Fruit fly (Drosophila melanogaster) whole organism, wandering third instar larva: ENCODE measurements around the gene MTF-1.

Experiments used
- br ChIP-seq: fragments of 200-800 bp; sonication (Bioruptor generic); optimal IDR thresholded peaks from 2 replicates; lab custom pipeline; 2016; ENCODE audit warnings: missing biosample characterization, missing genetic modification characterization
- jim ChIP-seq: fragments of 175-275, 200-325 bp; sonication (Bioruptor generic); optimal IDR thresholded peaks from 2 replicates; lab custom pipeline; 2016; ENCODE audit warnings: missing biosample characterization, mild to moderate bottlenecking, missing genetic modification characterization

dm6 chr3L:9466595-9466994 is 36.5 kb downstream of the MTF-1 start:
- no peak for TF ChIP-seq jim (GFP tag; lab: Kevin White, UChicago)
- TF ChIP-seq br (GFP tag; lab: Kevin White, UChicago): no peak
